Fruit fly (Drosophila melanogaster): ENCODE data around the gene Cln3.
"Not testable (repeated sequence)": the region's sequence is repeated elsewhere in the genome, so short reads cannot be mapped to it uniquely, and the experiment has no call there.

Gene Cln3

DNA sequence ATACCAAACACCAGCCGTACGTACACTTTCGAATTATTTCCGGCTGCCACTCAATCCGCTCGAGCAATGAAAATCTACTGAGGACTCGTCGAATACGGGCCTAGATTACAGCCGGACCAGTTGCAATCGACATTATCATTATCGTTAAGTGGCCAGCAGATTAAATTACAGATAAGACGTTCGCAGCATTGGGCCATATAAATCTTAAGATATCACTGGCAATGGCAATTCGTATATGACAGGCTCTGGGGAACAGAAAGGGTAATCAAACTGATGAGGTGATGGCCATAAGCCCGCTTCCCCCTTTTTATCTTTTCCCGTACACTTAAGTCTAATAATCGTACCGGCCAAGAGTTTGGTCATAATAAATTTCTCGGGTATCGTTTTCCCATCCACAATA is at the start of gene Cln3:
Cln3 (minus strand) TSS at position 84 of the 400 bp plus-strand sequence.
- TF ChIP-seq vri (GFP tag; optimal IDR thresholded peaks at IDR 0.05), result peak; percentile 75
- TF ChIP-seq Sox14 (GFP tag; optimal IDR thresholded peaks at IDR 0.05), result no peak

DNA sequence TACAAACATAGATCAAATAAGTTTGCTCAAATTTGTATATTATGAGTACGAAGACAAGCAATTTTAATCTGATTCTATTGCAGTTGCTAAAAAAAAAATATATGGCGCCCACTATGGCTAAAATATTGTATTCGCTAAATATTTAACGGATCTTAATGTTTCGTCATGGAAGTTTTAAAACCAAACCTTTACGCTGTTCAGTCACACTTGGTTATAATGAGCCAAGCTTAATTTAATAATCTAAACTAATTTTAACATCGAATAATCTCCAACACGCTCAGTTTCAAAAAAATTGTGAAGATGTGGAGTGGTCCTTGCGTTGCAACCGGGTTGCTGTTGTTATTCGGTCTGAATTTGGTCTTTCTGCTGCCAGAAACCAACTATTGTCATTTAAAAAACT is 44.3 kb upstream of the Cln3 start, which contains the start of gene CG34002:
CG34002 (plus strand) TSS at position 301 of the 400 bp plus-strand sequence.
- not testable (repeated sequence) for TF ChIP-seq cyc (GFP tag; optimal IDR thresholded peaks at IDR 0.05); CG31627 (GFP tag; optimal IDR thresholded peaks at IDR 0.05); Gug (GFP tag; IDR thresholded peaks at IDR 0.05)

DNA sequence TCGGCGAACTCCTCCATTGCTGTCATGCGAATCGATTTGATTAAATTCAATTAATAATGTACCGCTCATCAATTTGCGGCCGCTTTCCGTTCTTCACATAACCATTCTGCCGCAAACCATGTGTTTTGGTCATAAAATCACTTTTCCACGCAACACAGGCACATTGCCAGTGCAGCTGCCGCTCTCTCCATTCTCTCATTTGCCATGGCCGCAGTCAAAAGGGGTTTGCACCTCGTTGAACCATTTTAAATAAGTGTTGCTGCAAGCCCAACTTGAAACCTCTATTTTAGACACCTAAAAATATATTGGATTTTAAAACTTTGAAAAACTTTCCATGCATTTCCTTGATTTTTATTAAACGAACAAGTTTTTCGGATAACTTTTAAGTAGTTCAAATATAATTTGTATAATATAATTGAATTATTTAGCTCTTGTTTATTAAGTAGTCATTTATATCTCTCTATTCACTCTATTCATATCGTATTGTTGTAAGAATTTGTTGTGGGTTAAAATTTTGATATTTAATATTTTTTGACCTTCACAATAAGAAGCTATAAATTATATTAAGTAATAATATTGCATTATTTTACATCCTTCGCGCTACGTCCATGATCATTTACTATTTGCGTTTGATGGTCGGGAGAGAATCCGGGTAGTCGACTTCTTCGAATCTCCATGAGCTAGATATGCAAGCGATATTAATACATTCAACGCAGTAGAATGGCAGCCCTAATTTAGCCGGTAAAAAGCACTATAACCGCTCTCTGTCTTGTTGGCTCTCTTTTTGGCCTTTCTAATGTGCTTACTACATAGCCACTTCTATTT is 42.9 kb upstream of the Cln3 start, which contains the start of gene CG5535:
CG5535 (minus strand) TSS at position 140 of the 825 bp plus-strand sequence.
- TF ChIP-seq CG11762 (GFP tag; optimal IDR thresholded peaks at IDR 0.05; ENCODE audit: insufficient read depth), result peak; percentile 47
- peak; percentile 50 for TF ChIP-seq dsx (GFP tag; optimal IDR thresholded peaks at IDR 0.05; ENCODE audit: poor library complexity, severe bottlenecking)
- no peak for TF ChIP-seq Hr38 (GFP tag; optimal IDR thresholded peaks at IDR 0.05)
- TF ChIP-seq CG8119 (GFP tag; IDR thresholded peaks at IDR 0.05), result peak; percentile 77
- TF ChIP-seq CG31627 (GFP tag; optimal IDR thresholded peaks at IDR 0.05), result peak; percentile 37
- peak; percentile 60 for TF ChIP-seq dac (GFP tag; optimal IDR thresholded peaks at IDR 0.05)
- peak in 1 of 2 experiments; percentile 98 for TF ChIP-seq salr (GFP tag; optimal IDR thresholded peaks at IDR 0.05)
- peak; percentile 74 for TF ChIP-seq OdsH (GFP tag; optimal IDR thresholded peaks at IDR 0.05)
- TF ChIP-seq CG3032 (tag; optimal IDR thresholded peaks at IDR 0.05), result peak; percentile 75
- TF ChIP-seq CG10631 (GFP tag; optimal IDR thresholded peaks at IDR 0.05), result peak; percentile 83
- TF ChIP-seq CG11902 (GFP tag; optimal IDR thresholded peaks at IDR 0.05), result peak; percentile 12
- TF ChIP-seq Gug (GFP tag; IDR thresholded peaks at IDR 0.05), result peak; percentile 35
- TF ChIP-seq Sox15 (GFP tag; optimal IDR thresholded peaks at IDR 0.05), result peak; percentile 32
- TF ChIP-seq CG32006 (GFP tag; optimal IDR thresholded peaks at IDR 0.05), result peak; percentile 96
- peak; percentile 91 for TF ChIP-seq CG6276 (GFP tag; optimal IDR thresholded peaks at IDR 0.05)
- no peak for TF ChIP-seq CG6854 (GFP tag; optimal IDR thresholded peaks at IDR 0.05)
- peak; percentile 56 for TF ChIP-seq CG34406 (GFP tag; optimal IDR thresholded peaks at IDR 0.05)
- TF ChIP-seq CG8319 (GFP tag; optimal IDR thresholded peaks at IDR 0.05), result peak; percentile 20
- peak; percentile 60 for TF ChIP-seq fd59A (GFP tag; optimal IDR thresholded peaks at IDR 0.05)
- peak; percentile 66 for TF ChIP-seq CG6792 (GFP tag; optimal IDR thresholded peaks at IDR 0.05)
- peak; percentile 47 for TF ChIP-seq CG7368 (GFP tag; optimal IDR thresholded peaks at IDR 0.05)
- peak; percentile 26; the same call in 1 of the 2 replicates for TF ChIP-seq CG11294 (GFP tag; IDR thresholded peaks at IDR 0.05)
- TF ChIP-seq Hr39 (GFP tag; optimal IDR thresholded peaks at IDR 0.05), result peak; percentile 36
- TF ChIP-seq ss (GFP tag; optimal IDR thresholded peaks at IDR 0.05), result peak; percentile 48 to 52
- no peak for TF ChIP-seq CG6163 (GFP tag; IDR thresholded peaks at IDR 0.05)
- peak; percentile 58 for TF ChIP-seq Lpt (GFP tag; optimal IDR thresholded peaks at IDR 0.05)
- no peak for TF ChIP-seq CG1621 (tag; optimal IDR thresholded peaks at IDR 0.05)
- peak; percentile 73 for TF ChIP-seq Ets96B (tag; optimal IDR thresholded peaks at IDR 0.05)
- no peak for TF ChIP-seq Ets21C (GFP tag; optimal IDR thresholded peaks at IDR 0.05)
- peak; percentile 68 for TF ChIP-seq CG3919 (GFP tag; optimal IDR thresholded peaks at IDR 0.05)
- TF ChIP-seq net (GFP tag; optimal IDR thresholded peaks at IDR 0.05), result peak; percentile 79
- peak; percentile 64 for TF ChIP-seq pdm3 (GFP tag; optimal IDR thresholded peaks at IDR 0.05)
- TF ChIP-seq Sox14 (GFP tag; optimal IDR thresholded peaks at IDR 0.05), result peak; percentile 41
- peak; percentile 77 for TF ChIP-seq spab (GFP tag; optimal IDR thresholded peaks at IDR 0.05)
- peak; percentile 90 for TF ChIP-seq Eip78C (GFP tag)
- TF ChIP-seq Blimp-1 (GFP tag; optimal IDR thresholded peaks at IDR 0.05), result no peak
- TF ChIP-seq Eip75B (GFP tag; optimal IDR thresholded peaks at IDR 0.05), result peak; percentile 20
- peak; percentile 57 for TF ChIP-seq CG10669 (GFP tag; optimal IDR thresholded peaks at IDR 0.05)
- TF ChIP-seq eg (GFP tag; IDR thresholded peaks at IDR 0.05), result peak; percentile 76
- no peak for TF ChIP-seq Sox102F (GFP tag; optimal IDR thresholded peaks at IDR 0.05)
- TF ChIP-seq topi (GFP tag; optimal IDR thresholded peaks at IDR 0.05), result peak; percentile 32
- no peak for TF ChIP-seq Met (GFP tag; optimal IDR thresholded peaks at IDR 0.05)
- no peak for TF ChIP-seq fd85E (GFP tag; optimal IDR thresholded peaks at IDR 0.05)

Data from whole organism, prepupa.